Fruit fly (Drosophila melanogaster) whole organism, pupa: ENCODE data around the gene MED24.
"Not testable (repeated sequence)": the region's sequence is repeated elsewhere in the genome, so short reads cannot be mapped to it uniquely, and the experiment has no call there.

ENCODE experiments used
- CG10348 ChIP-seq: fragments of 200-800 bp; sonication (Bioruptor generic); IDR thresholded peaks from 2 replicates; pipeline ENCODE4 v1.3.6; 2022; ENCODE audit warnings: missing biosample characterization, missing genetic modification characterization
- CG12605 ChIP-seq: fragments of 200-800 bp; sonication (Bioruptor generic); IDR thresholded peaks from 2 replicates; pipeline ENCODE4 v1.3.6; 2022; ENCODE audit warnings: missing biosample characterization, missing genetic modification characterization
- CG13204 ChIP-seq: fragments of 200-800 bp; sonication (Bioruptor generic); optimal IDR thresholded peaks from 2 replicates; lab custom pipeline; 2018; ENCODE audit warnings: missing biosample characterization, mild to moderate bottlenecking, missing genetic modification characterization, moderate library complexity
- CG14655 ChIP-seq: fragments of 200-800 bp; sonication (Bioruptor generic); optimal IDR thresholded peaks from 3 replicates; lab custom pipeline; 2017; ENCODE audit warnings: mild to moderate bottlenecking, missing biosample characterization, missing genetic modification reagents, missing genetic modification characterization
- CG15710 ChIP-seq: fragments of 200-800 bp; sonication (Bioruptor generic); optimal IDR thresholded peaks from 2 replicates; lab custom pipeline; 2018; ENCODE audit warnings: missing biosample characterization, mild to moderate bottlenecking, missing genetic modification characterization, moderate library complexity
- CG17806 ChIP-seq: fragments of 200-800 bp; sonication (Bioruptor generic); optimal IDR thresholded peaks from 2 replicates; lab custom pipeline; 2018; ENCODE audit warnings: missing biosample characterization, mild to moderate bottlenecking, missing genetic modification characterization, moderate library complexity
- CG32121 ChIP-seq: fragments of 200-800 bp; sonication (Bioruptor generic); IDR thresholded peaks from 2 replicates; pipeline ENCODE4 v1.3.6; 2022; ENCODE audit warnings: missing biosample characterization, missing genetic modification characterization
- CG34367 ChIP-seq: fragments of 200-800 bp; sonication (Bioruptor generic); optimal IDR thresholded peaks from 2 replicates; lab custom pipeline; 2018; ENCODE audit warnings: missing biosample characterization, mild to moderate bottlenecking, missing genetic modification characterization
- CG8159 ChIP-seq: fragments of 200-800 bp; sonication (Bioruptor generic); optimal IDR thresholded peaks from 3 replicates; lab custom pipeline; 2018; ENCODE audit warnings: missing biosample characterization, mild to moderate bottlenecking, missing genetic modification characterization, moderate library complexity
- CG8301 ChIP-seq: fragments of 200-800 bp; sonication (Bioruptor generic); optimal IDR thresholded peaks from 2 replicates; lab custom pipeline; 2018; ENCODE audit warnings: missing biosample characterization, mild to moderate bottlenecking, missing genetic modification characterization
- CG9948 ChIP-seq: fragments of 200-800 bp; sonication (Bioruptor generic); optimal IDR thresholded peaks from 2 replicates; lab custom pipeline; 2018; ENCODE audit warnings: missing biosample characterization, mild to moderate bottlenecking, missing genetic modification characterization, moderate library complexity
- D1 ChIP-seq: fragments of 200-800 bp; sonication (Bioruptor generic); optimal IDR thresholded peaks from 2 replicates; lab custom pipeline; 2018; ENCODE audit warnings: missing biosample characterization, mild to moderate bottlenecking, missing genetic modification characterization, moderate library complexity
- EcR ChIP-seq: fragments of 200-800 bp; sonication (Bioruptor generic); optimal IDR thresholded peaks from 3 replicates; lab custom pipeline; 2019; ENCODE audit warnings: missing biosample characterization, missing genetic modification characterization, mild to moderate bottlenecking, moderate library complexity, missing genetic modification reagents
- Ets98B ChIP-seq: fragments of 200-800 bp; sonication (Bioruptor generic); IDR thresholded peaks from 2 replicates; pipeline ENCODE4 v1.3.6; 2022; ENCODE audit warnings: missing biosample characterization, missing genetic modification characterization
- Pif1A ChIP-seq: fragments of 200-800 bp; sonication (Bioruptor generic); optimal IDR thresholded peaks from 3 replicates; lab custom pipeline; 2016; ENCODE audit warnings: missing biosample characterization, missing genetic modification characterization
- Pif1B ChIP-seq: fragments of 200-800 bp; sonication (Bioruptor generic); optimal IDR thresholded peaks from 3 replicates; lab custom pipeline; 2016; ENCODE audit warnings: missing biosample characterization, missing genetic modification characterization
- Snoo ChIP-seq: fragments of 200-800 bp; sonication (Bioruptor generic); optimal IDR thresholded peaks from 3 replicates; lab custom pipeline; 2017; ENCODE audit warnings: missing biosample characterization, mild to moderate bottlenecking, missing genetic modification characterization, inconsistent platforms
- fd96Ca ChIP-seq: fragments of 200-800 bp; sonication (Bioruptor generic); IDR thresholded peaks from 3 replicates; pipeline ENCODE4 v1.3.6; 2022; ENCODE audit warnings: missing biosample characterization, missing genetic modification characterization
- gl ChIP-seq: fragments of 200-800 bp; sonication (Bioruptor generic); optimal IDR thresholded peaks from 2 replicates; lab custom pipeline; 2018; ENCODE audit warnings: missing biosample characterization, mild to moderate bottlenecking, missing genetic modification characterization
- rn ChIP-seq: fragments of 200-800 bp; sonication (Bioruptor generic); IDR thresholded peaks from 2 replicates; pipeline ENCODE4 v1.3.6; 2022; ENCODE audit warnings: missing biosample characterization, missing genetic modification characterization

Gene MED24

DNA sequence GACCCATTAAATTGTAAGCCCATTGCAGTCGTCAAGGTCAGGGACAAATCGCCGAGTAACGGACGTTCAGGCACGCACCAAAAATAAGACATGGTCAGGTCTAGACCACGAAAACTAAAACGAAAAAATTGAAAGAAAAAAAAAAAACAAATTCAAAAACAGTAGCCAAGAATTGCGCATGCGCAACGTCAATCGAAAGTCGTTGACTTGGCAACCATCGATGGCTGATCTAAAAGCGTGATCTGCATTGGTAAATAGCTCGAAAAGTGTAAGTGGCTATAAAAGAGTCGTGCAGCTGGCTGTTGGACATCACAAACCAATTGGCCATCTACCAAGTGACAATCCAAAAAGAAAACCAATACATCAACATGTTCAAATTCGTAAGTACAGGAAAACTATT lies 30.8 kb downstream of the MED24 start, which contains the start of gene CG13678:
CG13678 (plus strand) TSS at position 307 of the 400 bp plus-strand sequence.
- no peak for TF ChIP-seq Snoo (tag; lab: Kevin White, UChicago)

DNA sequence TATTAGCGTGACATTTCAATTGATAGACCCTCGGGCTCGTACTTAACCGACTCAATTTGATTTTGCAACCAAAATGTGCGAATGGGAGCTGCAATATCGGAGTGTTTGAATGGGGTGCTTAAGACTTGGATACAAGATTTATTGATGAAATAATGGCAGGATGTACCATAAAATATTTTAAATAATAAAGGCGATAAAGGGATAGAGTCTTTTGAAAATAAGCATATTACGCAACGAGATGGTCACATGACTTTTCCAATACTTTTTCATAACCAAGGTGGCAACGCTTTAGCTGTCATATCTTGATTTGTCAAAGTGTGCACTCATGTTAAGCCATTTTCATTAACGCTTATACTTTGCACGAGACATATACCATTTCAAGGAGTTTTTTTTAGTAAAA lies 37.9 kb downstream of the MED24 start, which contains the start of gene eIF4E3:
eIF4E3 (plus strand) TSS at position 301 of the 400 bp plus-strand sequence.
- TF ChIP-seq CG8301 (tag; lab: Kevin White, UChicago) (no peak), CG14655 (no peak), EcR (GFP tag; lab: Kevin White, UChicago) (no peak), gl (tag; lab: Kevin White, UChicago) (no peak), CG15710 (no peak), fd96Ca (GFP tag; lab: Robert Waterston, UW) (no peak), CG34367 (tag; lab: Kevin White, UChicago) (no peak), Snoo (tag; lab: Kevin White, UChicago) (no peak)

- not testable (repeated sequence) for TF ChIP-seq CG17806 (tag; lab: Kevin White, UChicago); CG32121 (GFP tag; lab: Robert Waterston, UW); CG13204
Measured at dm6 chr3L:8238347-8238746, 47.3 kb downstream of the MED24 start, which contains the start of gene Dscam4. Gene Dscam4, plus strand, starts transcription at chr3L:8238647.

DNA sequence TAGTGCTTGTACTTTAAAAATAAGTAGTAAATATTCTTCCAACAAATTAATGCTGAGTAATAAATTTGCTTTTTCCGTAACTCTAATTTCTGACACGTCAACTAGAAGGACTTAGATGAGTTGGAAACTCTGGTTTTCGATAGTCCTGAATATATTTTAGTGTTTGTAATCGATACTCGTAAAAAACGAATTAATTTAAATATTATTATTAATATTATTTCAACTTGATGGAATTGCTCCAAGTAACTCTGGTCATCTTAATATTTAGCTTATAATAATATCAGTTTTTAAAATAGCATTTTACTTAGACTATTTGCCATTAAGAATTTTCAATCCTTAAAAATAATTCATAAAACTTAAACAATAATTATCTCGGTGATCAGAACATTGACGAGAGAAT lies 49.4 kb downstream of the MED24 start, which contains the start of gene CG7213:
CG7213 (minus strand) TSS at position 101 of the 400 bp plus-strand sequence.
- TF ChIP-seq CG8301 (tag; lab: Kevin White, UChicago) (no peak), CG34367 (tag; lab: Kevin White, UChicago) (no peak), CG9948 (tag; lab: Kevin White, UChicago) (no peak), CG12605 (GFP tag; lab: Robert Waterston, UW) (no peak), gl (tag; lab: Kevin White, UChicago) (no peak), Pif1A (GFP tag; lab: Kevin White, UChicago) (no peak), Ets98B (GFP tag; lab: Robert Waterston, UW) (no peak), CG13204 (no peak), rn (GFP tag; lab: Robert Waterston, UW) (no peak), CG10348 (GFP tag; lab: Robert Waterston, UW) (no peak), CG8159 (no peak), D1 (no peak), CG17806 (tag; lab: Kevin White, UChicago) (no peak), Snoo (tag; lab: Kevin White, UChicago) (no peak), Pif1B (no peak), CG32121 (GFP tag; lab: Robert Waterston, UW) (no peak)

DNA sequence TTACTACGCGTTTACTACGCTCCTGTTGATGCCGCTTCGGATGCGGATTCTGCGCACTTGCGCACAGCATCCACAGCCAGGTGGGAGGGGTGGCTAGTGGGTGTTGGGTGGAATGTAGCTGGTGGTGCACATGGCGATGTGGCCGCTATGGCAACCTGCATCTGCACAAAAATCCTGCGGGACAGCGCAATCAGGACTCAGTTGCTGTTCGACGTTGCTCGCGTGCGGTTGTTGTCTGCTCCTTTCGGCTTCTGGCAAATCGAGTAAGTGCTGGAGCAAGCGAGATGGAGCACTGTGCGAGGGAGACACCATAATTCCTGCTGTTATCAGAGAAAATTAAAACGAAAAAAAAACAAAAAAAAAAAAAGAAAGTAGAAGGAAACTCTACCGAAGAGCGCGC lies 49.9 kb downstream of the MED24 start:
- TF ChIP-seq CG32121 (GFP tag; lab: Robert Waterston, UW) (0 out of 2 replicates have a peak, but pooled peaks have one; percentile 39), CG8159 (no peak), CG12605 (GFP tag; lab: Robert Waterston, UW) (0 out of 2 replicates have a peak, but pooled peaks have one; percentile 45), Ets98B (GFP tag; lab: Robert Waterston, UW) (0 out of 2 replicates have a peak, but pooled peaks have one; percentile 18), CG8301 (tag; lab: Kevin White, UChicago) (no peak)
